Worm (Caenorhabditis elegans): Measurements from ENCODE around the gene H10E21.1.
A peak's percentile ranks its signal among the peaks of the same experiment; 100 is the strongest.

H10E21.1 gene

ce11 chrIII:39516-39915 is 23.9 kb downstream of the H10E21.1 start:
- TF ChIP-seq mep-1 (tag; optimal IDR thresholded peaks at IDR 0.05) (no peak), ceh-43 (GFP tag; optimal IDR thresholded peaks at IDR 0.05) (peak; percentile 77), ceh-39 (tag; optimal IDR thresholded peaks at IDR 0.05) (no peak), unc-62 (GFP tag; optimal IDR thresholded peaks at IDR 0.05) (no peak), mls-2 (tag; optimal IDR thresholded peaks at IDR 0.05) (peak; percentile 42), nhr-28 (tag; optimal IDR thresholded peaks at IDR 0.05) (no peak), flh-1 (GFP tag; optimal IDR thresholded peaks at IDR 0.05) (no peak), drap-1 (GFP tag; optimal IDR thresholded peaks at IDR 0.05) (no peak), nhr-2 (tag; optimal IDR thresholded peaks at IDR 0.05) (peak; percentile 59), mab-5 (tag; optimal IDR thresholded peaks at IDR 0.05) (no peak), bed-3 (GFP tag; optimal IDR thresholded peaks at IDR 0.05) (no peak), sptf-1 (tag; optimal IDR thresholded peaks at IDR 0.05) (no peak), tbx-8 (GFP tag; optimal IDR thresholded peaks at IDR 0.05) (no peak), ham-2 (GFP tag; optimal IDR thresholded peaks at IDR 0.05) (peak; percentile 85)

ce11 chrIII:40580-41113 is 25.1 kb downstream of the H10E21.1 start, which contains the start of gene col-88:
Gene col-88 (plus strand): TSS chrIII:41063.
- no peak for TF ChIP-seq nhr-237 (tag; optimal IDR thresholded peaks at IDR 0.05)
- TF ChIP-seq blmp-1 (tag; optimal IDR thresholded peaks at IDR 0.05), result peak; percentile 9

- TF ChIP-seq pha-4 (tag; optimal IDR thresholded peaks at IDR 0.05) (no peak), M03D4.4 (tag; optimal IDR thresholded peaks at IDR 0.05) (no peak), unc-120 (tag; optimal IDR thresholded peaks at IDR 0.05; ENCODE audit: poor library complexity, severe bottlenecking) (no peak), ces-1 (GFP tag; optimal IDR thresholded peaks at IDR 0.05) (no peak), nhr-237 (tag; optimal IDR thresholded peaks at IDR 0.05) (no peak), tbx-8 (GFP tag; optimal IDR thresholded peaks at IDR 0.05) (no peak), mls-2 (tag; optimal IDR thresholded peaks at IDR 0.05) (no peak), ham-2 (GFP tag; optimal IDR thresholded peaks at IDR 0.05) (no peak), mab-5 (tag; optimal IDR thresholded peaks at IDR 0.05) (no peak), ceh-43 (GFP tag; optimal IDR thresholded peaks at IDR 0.05) (no peak), flh-1 (GFP tag; optimal IDR thresholded peaks at IDR 0.05) (no peak), sem-2 (GFP tag; optimal IDR thresholded peaks at IDR 0.05) (no peak), nhr-28 (tag; optimal IDR thresholded peaks at IDR 0.05) (no peak), elt-1 (tag; optimal IDR thresholded peaks at IDR 0.05; ENCODE audit: borderline replicate concordance, insufficient read depth) (no peak), ceh-39 (tag; optimal IDR thresholded peaks at IDR 0.05) (no peak), snpc-4 (tag; optimal IDR thresholded peaks at IDR 0.05) (no peak), zip-8 (tag; optimal IDR thresholded peaks at IDR 0.05) (no peak), ceh-83 (GFP tag; optimal IDR thresholded peaks at IDR 0.05) (no peak), sptf-1 (tag; optimal IDR thresholded peaks at IDR 0.05) (no peak), nhr-76 (tag; optimal IDR thresholded peaks at IDR 0.05) (no peak)
These were observed 25.9 kb downstream of the H10E21.1 start for ce11 chrIII:41484-41883.

ce11 chrIII:42725-43124 is 27.2 kb downstream of the H10E21.1 start:
- TF ChIP-seq sem-2 (GFP tag; optimal IDR thresholded peaks at IDR 0.05), result no peak
- no peak for TF ChIP-seq flh-1 (GFP tag; optimal IDR thresholded peaks at IDR 0.05)
- no peak for TF ChIP-seq ceh-39 (tag; optimal IDR thresholded peaks at IDR 0.05)
- no peak for TF ChIP-seq ztf-11 (tag; optimal IDR thresholded peaks at IDR 0.05)
- TF ChIP-seq lin-13 (tag; optimal IDR thresholded peaks at IDR 0.05), result no peak
- no peak for TF ChIP-seq cnd-1 (tag; optimal IDR thresholded peaks at IDR 0.05)
- TF ChIP-seq unc-120 (tag; optimal IDR thresholded peaks at IDR 0.05; ENCODE audit: poor library complexity, severe bottlenecking), result no peak
- TF ChIP-seq sptf-1 (tag; optimal IDR thresholded peaks at IDR 0.05), result no peak
- TF ChIP-seq ceh-43 (GFP tag; optimal IDR thresholded peaks at IDR 0.05), result no peak
- no peak for TF ChIP-seq mab-5 (tag; optimal IDR thresholded peaks at IDR 0.05)
- TF ChIP-seq lin-32 (GFP tag; optimal IDR thresholded peaks at IDR 0.05), result no peak
- TF ChIP-seq M03D4.4 (tag; optimal IDR thresholded peaks at IDR 0.05), result no peak
- TF ChIP-seq bed-3 (GFP tag; optimal IDR thresholded peaks at IDR 0.05), result no peak
- no peak for TF ChIP-seq drap-1 (GFP tag; optimal IDR thresholded peaks at IDR 0.05)
- no peak for TF ChIP-seq mls-2 (tag; optimal IDR thresholded peaks at IDR 0.05)
- TF ChIP-seq pha-4 (tag; optimal IDR thresholded peaks at IDR 0.05), result no peak
- TF ChIP-seq mep-1 (tag; optimal IDR thresholded peaks at IDR 0.05), result no peak
- no peak for TF ChIP-seq ham-2 (GFP tag; optimal IDR thresholded peaks at IDR 0.05)
- TF ChIP-seq hlh-1 (tag; optimal IDR thresholded peaks at IDR 0.05), result no peak
- no peak for TF ChIP-seq nhr-12 (tag; optimal IDR thresholded peaks at IDR 0.05)

Data from whole organism, mixed stage, embryonic.